Fruit fly (Drosophila melanogaster) whole organism, embryonic: Measurements from ENCODE around the gene Gprk2.

Experiments used
- Lim3 ChIP-seq: fragments of 200-800 bp; sonication (Bioruptor generic); IDR thresholded peaks from 2 replicates; pipeline ENCODE4 v1.3.6; 2022; ENCODE audit warnings: missing biosample characterization, missing genetic modification characterization
- Mes4 ChIP-seq: fragments of 200-800 bp; sonication (Bioruptor generic); optimal IDR thresholded peaks from 2 replicates; lab custom pipeline; 2016; ENCODE audit warnings: missing biosample characterization, missing genetic modification characterization
- z ChIP-seq: fragments of 200-800 bp; sonication (Bioruptor generic); IDR thresholded peaks from 3 replicates; pipeline ENCODE4 v1.3.6; 2022; ENCODE audit warnings: missing biosample characterization, missing genetic modification characterization

dm6 chr3R:31463012-31463366, 57.9 kb downstream of the Gprk2 start, which contains the start of the genes CG11334 and CG11333:
- TF ChIP-seq z (GFP tag; lab: Robert Waterston, UW): no peak
- TF ChIP-seq Lim3 (GFP tag; lab: Robert Waterston, UW): no peak
- no peak for TF ChIP-seq Mes4 (GFP tag; lab: Kevin White, UChicago)
